Fruit fly (Drosophila melanogaster): ENCODE results near the gene AP-1gamma.

Gene AP-1gamma

DNA sequence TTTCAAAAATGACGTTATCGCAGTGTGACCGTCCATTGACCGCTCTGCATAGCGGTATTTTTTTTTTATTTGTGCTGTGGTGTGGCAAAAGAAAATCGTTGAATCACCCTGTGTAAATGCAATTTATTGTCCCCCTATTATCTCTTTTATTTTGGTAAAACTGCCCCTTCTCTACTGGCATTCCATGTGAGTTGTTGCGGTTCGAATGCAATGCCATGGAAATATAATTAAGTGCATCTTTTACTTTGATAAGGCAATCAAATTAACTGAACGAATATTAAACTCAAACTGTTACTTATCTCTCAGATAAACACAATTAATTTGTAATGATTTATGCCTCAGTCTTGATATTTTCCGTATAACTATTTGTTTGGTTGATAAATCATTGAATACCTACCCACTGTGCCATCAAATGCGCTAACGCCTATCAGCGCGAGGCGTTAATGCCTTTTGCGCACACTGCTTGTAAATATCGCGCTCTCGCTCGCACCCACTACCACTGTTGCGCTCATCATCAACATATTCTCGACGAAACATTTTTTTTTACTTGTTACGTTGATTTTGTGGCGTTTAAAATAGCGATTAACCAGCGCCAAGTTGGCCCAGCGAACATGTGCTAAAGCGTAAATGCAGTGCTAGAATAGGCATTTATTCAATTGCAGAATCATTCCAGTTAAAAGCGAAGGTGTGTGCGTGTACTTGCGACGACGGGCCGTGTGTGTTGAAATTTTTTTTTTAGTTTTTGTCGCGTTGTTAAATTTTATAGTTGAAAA is 767 bp downstream of the AP-1gamma start (continued):
- TF ChIP-seq stwl (tag; optimal IDR thresholded peaks at IDR 0.05): peak; percentile 18
- no peak for TF ChIP-seq kah (GFP tag; optimal IDR thresholded peaks at IDR 0.05)
- TF ChIP-seq ken (GFP tag; IDR thresholded peaks at IDR 0.05): no peak
- TF ChIP-seq E2f2 (GFP tag; IDR thresholded peaks at IDR 0.05): peak; percentile 29; the same call in 1 of the 2 replicates
- TF ChIP-seq ham (GFP tag; IDR thresholded peaks at IDR 0.05): no peak
- TF ChIP-seq CG30431 (GFP tag; optimal IDR thresholded peaks at IDR 0.05): peak; percentile 50
- no peak for TF ChIP-seq Hr78 (GFP tag; optimal IDR thresholded peaks at IDR 0.05)
- peak; percentile 30 for TF ChIP-seq nerfin-1 (tag; optimal IDR thresholded peaks at IDR 0.05)
- no peak for TF ChIP-seq kay (GFP tag; optimal IDR thresholded peaks at IDR 0.05)
- peak; percentile 36 for TF ChIP-seq H2.0 (GFP tag; IDR thresholded peaks at IDR 0.05)
- peak; percentile 45 for TF ChIP-seq CG7556 (GFP tag; optimal IDR thresholded peaks at IDR 0.05)
- TF ChIP-seq CG15011 (GFP tag; optimal IDR thresholded peaks at IDR 0.05): no peak
- TF ChIP-seq run (tag; optimal IDR thresholded peaks at IDR 0.05): no peak
- peak; percentile 58 for TF ChIP-seq CG9932 (GFP tag; IDR thresholded peaks at IDR 0.05)
- TF ChIP-seq NfI (GFP tag; optimal IDR thresholded peaks at IDR 0.05): peak; percentile 45
- TF ChIP-seq CG7987 (GFP tag; optimal IDR thresholded peaks at IDR 0.05): no peak
- TF ChIP-seq vnd (GFP tag; IDR thresholded peaks at IDR 0.05; ENCODE audit: partially characterized antibody): no peak
- 0 out of 2 replicates have a peak, but pooled peaks have one; percentile 7 for TF ChIP-seq bbx (GFP tag; IDR thresholded peaks at IDR 0.05; ENCODE audit: partially characterized antibody)
- peak; percentile 58 for TF ChIP-seq grau (tag; optimal IDR thresholded peaks at IDR 0.05)
- TF ChIP-seq sisA (GFP tag; IDR thresholded peaks at IDR 0.05): no peak; the same call in none of the 2 replicates
- TF ChIP-seq Sin3A (optimal IDR thresholded peaks at IDR 0.05): peak; percentile 67
- TF ChIP-seq Med (GFP tag): peak; percentile 89
- peak; percentile 30 for TF ChIP-seq CG17802 (tag; optimal IDR thresholded peaks at IDR 0.05)
- TF ChIP-seq ac (GFP tag; optimal IDR thresholded peaks at IDR 0.05): no peak
- peak; percentile 43 for TF ChIP-seq Rx (GFP tag; IDR thresholded peaks at IDR 0.05)
- TF ChIP-seq BEAF-32 (GFP tag; optimal IDR thresholded peaks at IDR 0.05): peak; percentile 38
- 0 out of 3 replicates have a peak, but pooled peaks have one; percentile 38 for TF ChIP-seq ase (GFP tag; IDR thresholded peaks at IDR 0.05)
- TF ChIP-seq insv (GFP tag; optimal IDR thresholded peaks at IDR 0.05): no peak
- peak; percentile 4 for TF ChIP-seq emc (GFP tag; optimal IDR thresholded peaks at IDR 0.05)
- no peak; the same call in 1 of the 2 replicates for TF ChIP-seq CG4730 (GFP tag; IDR thresholded peaks at IDR 0.05)
- TF ChIP-seq lbe (GFP tag; optimal IDR thresholded peaks at IDR 0.05): no peak
- peak; percentile 32 for TF ChIP-seq CG13424 (tag; optimal IDR thresholded peaks at IDR 0.05)
- peak; percentile 61 for TF ChIP-seq CG9437 (GFP tag; optimal IDR thresholded peaks at IDR 0.05)
- peak; percentile 43 for TF ChIP-seq CG16815 (GFP tag; optimal IDR thresholded peaks at IDR 0.05)
- TF ChIP-seq CG4820 (GFP tag; optimal IDR thresholded peaks at IDR 0.05): no peak
- peak; percentile 82 for TF ChIP-seq CG4282 (GFP tag; optimal IDR thresholded peaks at IDR 0.05)
- TF ChIP-seq fd96Cb (tag; optimal IDR thresholded peaks at IDR 0.05): peak; percentile 38
- peak; percentile 51 to 63 for TF ChIP-seq Pdp1 (GFP tag; optimal IDR thresholded peaks at IDR 0.05)
- no peak for TF ChIP-seq pan (optimal IDR thresholded peaks at IDR 0.05)
- peak in 1 of 2 experiments; percentile 44 for TF ChIP-seq pan (GFP tag; optimal IDR thresholded peaks at IDR 0.05 in 1 of 2, IDR thresholded peaks at IDR 0.05 in 1 of 2)
- TF ChIP-seq Abd-B (GFP tag; optimal IDR thresholded peaks at IDR 0.05): peak; percentile 68
- peak; percentile 61 for TF ChIP-seq CG8924 (tag; optimal IDR thresholded peaks at IDR 0.05)
- peak; percentile 47 for TF ChIP-seq Antp (GFP tag; optimal IDR thresholded peaks at IDR 0.05)
- no peak for TF ChIP-seq grn (GFP tag; optimal IDR thresholded peaks at IDR 0.05)
- TF ChIP-seq klu (GFP tag; IDR thresholded peaks at IDR 0.05): no peak
- TF ChIP-seq CG11723 (GFP tag; optimal IDR thresholded peaks at IDR 0.05): no peak
- TF ChIP-seq CG13287 (GFP tag; IDR thresholded peaks at IDR 0.05; ENCODE audit: partially characterized antibody): no peak
- TF ChIP-seq fu2 (GFP tag; optimal IDR thresholded peaks at IDR 0.05): no peak
- TF ChIP-seq MTF-1 (GFP tag; optimal IDR thresholded peaks at IDR 0.05; ENCODE audit: borderline replicate concordance): no peak
